Fruit fly (Drosophila melanogaster) whole organism, embryonic: ENCODE data around the gene CG34305.

Experiments
- Blimp-1 ChIP-seq: fragments of 200-800 bp; sonication (Bioruptor generic); optimal IDR thresholded peaks from 3 replicates; lab custom pipeline; 2018; ENCODE audit warnings: missing biosample characterization, missing genetic modification characterization, mild to moderate bottlenecking, moderate library complexity, missing genetic modification reagents
- C15 ChIP-seq: fragments of 200-800 bp; sonication (Bioruptor generic); IDR thresholded peaks from 3 replicates; pipeline ENCODE4 v1.3.6; 2022; ENCODE audit warnings: missing biosample characterization, missing genetic modification characterization
- CG10321 ChIP-seq: fragments of 200-800 bp; sonication (Bioruptor generic); IDR thresholded peaks from 2 replicates; pipeline ENCODE4 v1.3.6; 2022; ENCODE audit warnings: missing biosample characterization, missing genetic modification characterization
- CG11247 ChIP-seq: fragments of 200-800 bp; sonication (Bioruptor generic); IDR thresholded peaks from 2 replicates; pipeline ENCODE4 v1.3.6; 2022; ENCODE audit warnings: missing biosample characterization, missing genetic modification characterization
- CG12104 ChIP-seq: fragments of 200-800 bp; sonication (Bioruptor generic); optimal IDR thresholded peaks from 3 replicates; lab custom pipeline; 2016; ENCODE audit warnings: missing biosample characterization, missing genetic modification characterization
- CG12219 ChIP-seq: fragments of 200-800 bp; sonication (Bioruptor generic); optimal IDR thresholded peaks from 3 replicates; lab custom pipeline; 2018; ENCODE audit warnings: missing biosample characterization, mild to moderate bottlenecking, missing genetic modification characterization
- CG12391 ChIP-seq: fragments of 200-800 bp; sonication (Bioruptor generic); optimal IDR thresholded peaks from 3 replicates; lab custom pipeline; 2018; ENCODE audit warnings: missing biosample characterization, mild to moderate bottlenecking, missing genetic modification characterization, moderate library complexity
- CG12659 ChIP-seq: fragments of 200-800 bp; sonication (Bioruptor generic); optimal IDR thresholded peaks from 3 replicates; lab custom pipeline; 2017; ENCODE audit warnings: mild to moderate bottlenecking, missing biosample characterization, missing genetic modification reagents, missing genetic modification characterization
- CG16813 ChIP-seq: fragments of 200-800 bp; sonication (Bioruptor generic); IDR thresholded peaks from 3 replicates; pipeline ENCODE4 v1.3.6; 2022; ENCODE audit warnings: missing biosample characterization, missing genetic modification characterization; ENCODE audit not compliant: partially characterized antibody
- CG4730 ChIP-seq: fragments of 200-800 bp; sonication (Bioruptor generic); IDR thresholded peaks from 2 replicates; pipeline ENCODE4 v1.3.6; 2022; ENCODE audit warnings: missing biosample characterization, missing genetic modification characterization
- CG7786 ChIP-seq: fragments of 200-800 bp; sonication (Bioruptor generic); optimal IDR thresholded peaks from 2 replicates; lab custom pipeline; 2016; ENCODE audit warnings: missing biosample characterization, missing genetic modification characterization
- CG7928 ChIP-seq: fragments of 200-800 bp; sonication (Bioruptor generic); optimal IDR thresholded peaks from 2 replicates; lab custom pipeline; 2017; ENCODE audit warnings: missing biosample characterization, mild to moderate bottlenecking, missing genetic modification characterization
- CG7987 ChIP-seq: fragments of 200-800 bp; sonication (Bioruptor generic); optimal IDR thresholded peaks from 2 replicates; lab custom pipeline; 2018; ENCODE audit warnings: missing biosample characterization, mild to moderate bottlenecking, missing genetic modification characterization, moderate library complexity
- CG8089 ChIP-seq: fragments of 200-800 bp; sonication (Bioruptor generic); optimal IDR thresholded peaks from 3 replicates; lab custom pipeline; 2016; ENCODE audit warnings: missing biosample characterization, missing genetic modification characterization
- CG8944 ChIP-seq: fragments of 200-800 bp; sonication (Bioruptor generic); optimal IDR thresholded peaks from 3 replicates; lab custom pipeline; 2016; ENCODE audit warnings: missing biosample characterization, missing genetic modification characterization
- Dfd ChIP-seq, 2 experiments: fragments of >200 bp; optimal IDR thresholded peaks; 2 replicates each; lab custom pipeline; 2017; ENCODE audit warnings: missing biosample characterization in 2 of 2, missing genetic modification characterization in 2 of 2
- Dip2 ChIP-seq: fragments of 200-800 bp; sonication (Bioruptor generic); IDR thresholded peaks from 2 replicates; pipeline ENCODE4 v1.3.6; 2022; ENCODE audit warnings: missing biosample characterization, missing genetic modification characterization
- Ets97D ChIP-seq: fragments of 200-800 bp; sonication (Bioruptor generic); optimal IDR thresholded peaks from 3 replicates; lab custom pipeline; 2016; ENCODE audit warnings: missing biosample characterization, missing genetic modification characterization
- H2.0 ChIP-seq: fragments of 200-800 bp; sonication (Bioruptor generic); IDR thresholded peaks from 2 replicates; pipeline ENCODE4 v1.3.6; 2022; ENCODE audit warnings: missing biosample characterization, missing genetic modification characterization
- HLH3B ChIP-seq: fragments of 200-800 bp; sonication (Bioruptor generic); IDR thresholded peaks from 2 replicates; pipeline ENCODE4 v1.3.6; 2022; ENCODE audit warnings: missing biosample characterization, missing genetic modification characterization
- Hmx ChIP-seq: fragments of 200-800 bp; sonication (Bioruptor generic); optimal IDR thresholded peaks from 2 replicates; lab custom pipeline; 2016; ENCODE audit warnings: missing biosample characterization, missing genetic modification characterization
- Hr3 ChIP-seq: fragments of 200-800 bp; sonication (Bioruptor generic); optimal IDR thresholded peaks from 3 replicates; lab custom pipeline; 2016; ENCODE audit warnings: missing biosample characterization, missing genetic modification characterization
- Hr39 ChIP-seq: fragments of >200 bp; optimal IDR thresholded peaks from 2 replicates; lab custom pipeline; 2017
- Lpt ChIP-seq: fragments of >200 bp; optimal IDR thresholded peaks from 2 replicates; lab custom pipeline; 2018; ENCODE audit warnings: missing biosample characterization, missing genetic modification characterization
- NFAT ChIP-seq: fragments of 200-800 bp; sonication (Bioruptor generic); IDR thresholded peaks from 2 replicates; pipeline ENCODE4 v1.3.6; 2022; ENCODE audit warnings: missing biosample characterization, missing genetic modification characterization
- Neu2 ChIP-seq: fragments of 200-800 bp; sonication (Bioruptor generic); optimal IDR thresholded peaks from 3 replicates; lab custom pipeline; 2016; ENCODE audit warnings: missing biosample characterization, missing genetic modification characterization, borderline replicate concordance
- Nf-YC ChIP-seq: fragments of 200-800 bp; optimal IDR thresholded peaks from 3 replicates; lab custom pipeline; 2019; ENCODE audit warnings: missing biosample characterization, mild to moderate bottlenecking, missing genetic modification characterization, moderate library complexity
- Sin3A ChIP-seq: fragments of >200 bp; optimal IDR thresholded peaks from 2 replicates; lab custom pipeline; 2018
- Xrp1 ChIP-seq: fragments of 200-800 bp; sonication (Bioruptor generic); IDR thresholded peaks from 2 replicates; pipeline ENCODE4 v1.3.6; 2022; ENCODE audit warnings: missing biosample characterization, missing genetic modification characterization
- crp ChIP-seq, 2 experiments: fragments of 200-800 bp; sonication (Bioruptor generic); optimal IDR thresholded peaks; 2 replicates in 1 of 2; 3 replicates in 1 of 2; lab custom pipeline; 2017; ENCODE audit warnings: missing biosample characterization in 2 of 2, missing genetic modification characterization in 2 of 2, mild to moderate bottlenecking in 1 of 2, moderate library complexity in 1 of 2
- dan ChIP-seq: fragments of 200-800 bp; sonication (Bioruptor generic); IDR thresholded peaks from 2 replicates; pipeline ENCODE4 v1.3.6; 2022; ENCODE audit warnings: missing biosample characterization, missing genetic modification characterization
- dati ChIP-seq: fragments of 200-800 bp; sonication (Bioruptor generic); IDR thresholded peaks from 2 replicates; pipeline ENCODE4 v1.3.6; 2022; ENCODE audit warnings: missing biosample characterization, missing genetic modification characterization
- emc ChIP-seq: fragments of 200-800 bp; sonication (Bioruptor generic); optimal IDR thresholded peaks from 2 replicates; lab custom pipeline; 2016; ENCODE audit warnings: missing biosample characterization, missing genetic modification characterization
- en ChIP-seq: fragments of 200-800 bp; sonication (Bioruptor generic); optimal IDR thresholded peaks from 2 replicates; lab custom pipeline; 2016; ENCODE audit warnings: missing biosample characterization, missing genetic modification characterization
- eve ChIP-seq, 2 experiments: fragments of >200 bp; optimal IDR thresholded peaks; 2 replicates each; lab custom pipeline; 2017; ENCODE audit warnings: missing biosample characterization in 2 of 2, missing genetic modification characterization in 2 of 2
- ewg ChIP-seq: fragments of 200-800 bp; sonication (Bioruptor generic); optimal IDR thresholded peaks from 3 replicates; lab custom pipeline; 2017; ENCODE audit warnings: mild to moderate bottlenecking, missing biosample characterization, missing genetic modification reagents, missing genetic modification characterization
- fd96Cb ChIP-seq: fragments of 200-800 bp; sonication (Bioruptor generic); optimal IDR thresholded peaks from 2 replicates; lab custom pipeline; 2018; ENCODE audit warnings: missing biosample characterization, mild to moderate bottlenecking, missing genetic modification characterization, moderate library complexity
- fru ChIP-seq: fragments of >200 bp; optimal IDR thresholded peaks from 2 replicates; lab custom pipeline; 2017
- kah ChIP-seq: fragments of 200-800 bp; sonication (Bioruptor generic); optimal IDR thresholded peaks from 2 replicates; lab custom pipeline; 2018; ENCODE audit warnings: missing biosample characterization, mild to moderate bottlenecking, missing genetic modification characterization
- klu ChIP-seq: fragments of 200-800 bp; sonication (Bioruptor generic); IDR thresholded peaks from 2 replicates; pipeline ENCODE4 v1.3.6; 2022; ENCODE audit warnings: missing biosample characterization, missing genetic modification characterization
- maf-S ChIP-seq: fragments of 200-800 bp; sonication (Bioruptor generic); optimal IDR thresholded peaks from 2 replicates; lab custom pipeline; 2016; ENCODE audit warnings: missing biosample characterization, missing genetic modification characterization
- pnt ChIP-seq: fragments of 200-800 bp; sonication (Bioruptor generic); optimal IDR thresholded peaks from 3 replicates; lab custom pipeline; 2016; ENCODE audit warnings: missing biosample characterization, missing genetic modification characterization
- row ChIP-seq: fragments of 200-800 bp; sonication (Bioruptor generic); IDR thresholded peaks from 3 replicates; pipeline ENCODE4 v1.3.6; 2022; ENCODE audit warnings: missing biosample characterization, missing genetic modification characterization
- salm ChIP-seq: fragments of 200-800 bp; sonication (Bioruptor generic); optimal IDR thresholded peaks from 2 replicates; lab custom pipeline; 2018; ENCODE audit warnings: missing biosample characterization, mild to moderate bottlenecking, missing genetic modification characterization
- slp2 ChIP-seq: fragments of 200-800 bp; sonication (Bioruptor generic); optimal IDR thresholded peaks from 2 replicates; lab custom pipeline; 2016; ENCODE audit warnings: missing biosample characterization, missing genetic modification characterization
- sr ChIP-seq: fragments of 200-800 bp; sonication (Bioruptor generic); IDR thresholded peaks from 3 replicates; pipeline ENCODE4 v1.3.6; 2022; ENCODE audit warnings: missing biosample characterization, missing genetic modification characterization
- tap ChIP-seq: fragments of 200-800 bp; optimal IDR thresholded peaks from 3 replicates; lab custom pipeline; 2019; ENCODE audit warnings: missing biosample characterization, mild to moderate bottlenecking, missing genetic modification characterization, moderate library complexity
- tgo ChIP-seq: fragments of 200-800 bp; sonication (Bioruptor generic); IDR thresholded peaks from 3 replicates; pipeline ENCODE4 v1.3.6; 2022; ENCODE audit warnings: missing biosample characterization, missing genetic modification characterization
- tll ChIP-seq, 2 experiments: fragments of 200-800 bp in 1 of 2; fragments of >200 bp in 1 of 2; sonication (Bioruptor generic) in 1 of 2; optimal IDR thresholded peaks; 2 replicates each; lab custom pipeline; 2017 to 2019; ENCODE audit warnings: missing biosample characterization in 2 of 2, missing genetic modification characterization in 2 of 2, mild to moderate bottlenecking in 1 of 2, moderate library complexity in 1 of 2
- tna ChIP-seq: fragments of 200-800 bp; sonication (Bioruptor generic); IDR thresholded peaks from 2 replicates; pipeline ENCODE4 v1.3.6; 2022; ENCODE audit warnings: missing biosample characterization, missing genetic modification characterization; ENCODE audit not compliant: partially characterized antibody
- ttk ChIP-seq: fragments of 200-800 bp; sonication (Bioruptor generic); IDR thresholded peaks from 2 replicates; pipeline ENCODE4 v2.1.2; 2022; ENCODE audit warnings: missing biosample characterization, missing genetic modification characterization
- vfl ChIP-seq: fragments of 200-800 bp; sonication (Bioruptor generic); optimal IDR thresholded peaks from 2 replicates; lab custom pipeline; 2016; ENCODE audit warnings: missing biosample characterization, missing genetic modification characterization

CG34305 gene

dm6 chr3R:4281119-4281861, 38.3 kb upstream of the CG34305 start (continued):
- TF ChIP-seq tap (no peak), CG12104 (no peak), fd96Cb (tag; lab: Kevin White, UChicago) (no peak), slp2 (GFP tag; lab: Kevin White, UChicago) (no peak), Nf-YC (no peak), Ets97D (no peak), vfl (no peak), ttk (GFP tag; lab: Robert Waterston, UW) (no peak), HLH3B (GFP tag; lab: Robert Waterston, UW) (no peak), Hr39 (lab: Kevin White, UChicago) (no peak), salm (tag; lab: Kevin White, UChicago) (no peak), tna (peak; percentile 8; the same call in 1 of the 2 replicates), row (GFP tag; lab: Robert Waterston, UW) (no peak), dati (GFP tag; lab: Robert Waterston, UW) (no peak), tgo (GFP tag; lab: Robert Waterston, UW) (no peak), CG16813 (GFP tag; lab: Robert Waterston, UW) (no peak), sr (GFP tag; lab: Robert Waterston, UW) (no peak), Hmx (GFP tag; lab: Kevin White, UChicago) (no peak), NFAT (no peak), Hr3 (GFP tag; lab: Kevin White, UChicago) (no peak), Dfd (GFP tag; optimal IDR thresholded peaks at IDR 0.05; lab: Kevin White, UChicago) (no peak), dan (GFP tag; lab: Robert Waterston, UW) (no peak), tll (GFP tag; optimal IDR thresholded peaks at IDR 0.05; lab: Kevin White, UChicago) (peak in 1 of 2 experiments; percentile 79), CG12659 (GFP tag; lab: Kevin White, UChicago) (no peak), C15 (no peak), CG12219 (GFP tag; lab: Kevin White, UChicago) (no peak), ewg (GFP tag; lab: Kevin White, UChicago) (peak; percentile 46), CG8089 (no peak), Blimp-1 (GFP tag; lab: Kevin White, UChicago) (no peak), H2.0 (no peak), fru (no peak), CG8944 (no peak), Lpt (GFP tag; lab: Kevin White, UChicago) (no peak), Neu2 (GFP tag; lab: Kevin White, UChicago) (no peak), pnt (no peak), CG7786 (no peak), en (no peak), CG12391 (tag; lab: Kevin White, UChicago) (no peak), kah (GFP tag; lab: Kevin White, UChicago) (no peak), emc (GFP tag; lab: Kevin White, UChicago) (no peak), CG10321 (no peak), CG7987 (GFP tag; lab: Kevin White, UChicago) (no peak), klu (GFP tag; lab: Robert Waterston, UW) (no peak), Xrp1 (GFP tag; lab: Robert Waterston, UW) (no peak), maf-S (no peak), Dip2 (no peak), crp (GFP tag; optimal IDR thresholded peaks at IDR 0.05; lab: Kevin White, UChicago) (no peak), eve (GFP tag; optimal IDR thresholded peaks at IDR 0.05; lab: Kevin White, UChicago) (no peak), CG11247 (GFP tag; lab: Robert Waterston, UW) (no peak), CG7928 (no peak), Sin3A (lab: Kevin White, UChicago) (no peak), CG4730 (GFP tag; lab: Robert Waterston, UW) (no peak)
